Worm (Caenorhabditis elegans) whole organism, L2 larva: ENCODE results near the gene cec-5.

Source experiments
- elt-3 ChIP-seq: sonication (generic microtip); optimal IDR thresholded peaks from 2 replicates; lab custom pipeline; 2017; ENCODE audit warnings: missing biosample characterization, missing genetic modification characterization
- sma-3 ChIP-seq: sonication (generic microtip); optimal IDR thresholded peaks from 2 replicates; lab custom pipeline; 2016; ENCODE audit warnings: missing genetic modification reagents, missing genetic modification characterization, missing compliant biosample characterization
- sma-9 ChIP-seq, 2 experiments: fragments of 150-350 bp in 1 of 2; sonication (generic microtip) in 1 of 2; optimal IDR thresholded peaks; 2 replicates each; lab custom pipeline; 2014 to 2016; ENCODE audit warnings: missing genetic modification characterization in 2 of 2, mild to moderate bottlenecking in 1 of 2, missing biosample characterization in 1 of 2, missing compliant biosample characterization in 1 of 2, missing genetic modification reagents in 1 of 2, moderate library complexity in 1 of 2

DNA sequence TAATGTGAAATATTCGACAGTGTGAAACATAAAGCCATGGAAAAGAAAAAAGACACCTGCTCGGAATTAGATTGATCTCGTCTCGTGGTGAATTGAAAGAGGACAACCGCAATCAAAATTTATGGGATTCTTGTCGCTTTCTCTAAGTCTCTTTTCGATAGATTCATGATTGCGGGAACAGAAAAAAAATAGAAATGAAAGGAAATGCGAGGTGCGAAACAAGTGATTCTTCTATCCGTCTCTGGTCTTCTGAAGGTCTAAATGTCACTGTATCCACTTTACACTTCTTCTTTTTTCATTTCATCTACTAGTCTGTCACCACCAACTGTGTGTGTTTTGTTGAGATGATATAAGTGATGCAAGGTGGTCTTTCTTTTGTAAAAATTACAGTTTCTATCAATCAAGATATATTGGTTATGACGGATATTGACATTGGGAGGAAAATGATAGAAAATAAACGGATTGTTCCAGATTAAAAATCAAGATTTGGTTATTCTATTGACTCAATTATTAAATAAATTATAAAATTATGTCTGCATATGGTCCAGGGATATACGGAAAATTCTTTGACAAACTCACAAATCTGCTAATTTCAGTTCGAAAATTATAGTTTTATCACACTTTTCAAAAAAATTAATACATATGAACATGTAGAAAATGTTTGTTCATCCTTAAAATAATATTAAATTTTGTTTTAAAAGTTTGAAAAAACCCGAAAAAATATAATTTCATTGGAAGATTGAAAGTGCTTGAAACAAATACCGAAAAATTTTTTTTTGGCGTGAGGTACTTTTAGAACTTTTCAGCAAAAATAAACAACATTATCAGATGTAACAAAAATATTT lies 49.5 kb downstream of the cec-5 start:
- TF ChIP-seq sma-9 (GFP tag; optimal IDR thresholded peaks at IDR 0.05; lab: Kevin White, UChicago) (no peak), sma-9 (tag; optimal IDR thresholded peaks at IDR 0.05; lab: Kevin White, UChicago) (no peak), sma-3 (no peak), elt-3 (no peak)
